Fruit fly (Drosophila melanogaster) whole organism, embryonic: Measurements from ENCODE around the gene Pkg21D.
A peak's percentile ranks its signal among the peaks of the same experiment; 100 is the strongest.

Experiments
- Bgb ChIP-seq: fragments of 200-800 bp; sonication (Bioruptor generic); IDR thresholded peaks from 2 replicates; pipeline ENCODE4 v1.3.6; 2022; ENCODE audit warnings: missing biosample characterization, missing genetic modification characterization; ENCODE audit not compliant: partially characterized antibody
- CG11085 ChIP-seq: fragments of 200-800 bp; sonication (Bioruptor generic); IDR thresholded peaks from 2 replicates; pipeline ENCODE4 v1.3.6; 2022; ENCODE audit warnings: missing biosample characterization, missing genetic modification characterization
- CG12659 ChIP-seq: fragments of 200-800 bp; sonication (Bioruptor generic); optimal IDR thresholded peaks from 3 replicates; lab custom pipeline; 2017; ENCODE audit warnings: mild to moderate bottlenecking, missing biosample characterization, missing genetic modification reagents, missing genetic modification characterization
- CG17912 ChIP-seq: fragments of 200-800 bp; sonication (Bioruptor generic); optimal IDR thresholded peaks from 2 replicates; lab custom pipeline; 2018; ENCODE audit warnings: missing biosample characterization, mild to moderate bottlenecking, missing genetic modification characterization
- CG2199 ChIP-seq: fragments of 200-800 bp; sonication (Bioruptor generic); IDR thresholded peaks from 3 replicates; pipeline ENCODE4 v1.3.6; 2022; ENCODE audit warnings: missing biosample characterization, missing genetic modification characterization
- CG42726 ChIP-seq: fragments of 200-800 bp; sonication (Bioruptor generic); IDR thresholded peaks from 2 replicates; pipeline ENCODE4 v1.3.6; 2022; ENCODE audit warnings: missing biosample characterization, missing genetic modification characterization; ENCODE audit not compliant: partially characterized antibody
- CG6791 ChIP-seq: fragments of 200-800 bp; sonication (Bioruptor generic); IDR thresholded peaks from 3 replicates; pipeline ENCODE4 v1.3.6; 2022; ENCODE audit warnings: missing biosample characterization, missing genetic modification characterization; ENCODE audit not compliant: partially characterized antibody
- CG8089 ChIP-seq: fragments of 200-800 bp; sonication (Bioruptor generic); optimal IDR thresholded peaks from 3 replicates; lab custom pipeline; 2016; ENCODE audit warnings: missing biosample characterization, missing genetic modification characterization
- Opbp ChIP-seq: fragments of 200-800 bp; sonication (Bioruptor generic); IDR thresholded peaks from 3 replicates; pipeline ENCODE4 v1.3.6; 2022; ENCODE audit warnings: missing biosample characterization, missing genetic modification characterization; ENCODE audit not compliant: partially characterized antibody
- Sox102F ChIP-seq: fragments of 200-800 bp; sonication (Bioruptor generic); optimal IDR thresholded peaks from 2 replicates; lab custom pipeline; 2018; ENCODE audit warnings: missing biosample characterization, mild to moderate bottlenecking, missing genetic modification characterization, moderate library complexity
- Xbp1 ChIP-seq: fragments of 200-800 bp; sonication (Bioruptor generic); optimal IDR thresholded peaks from 3 replicates; lab custom pipeline; 2016; ENCODE audit warnings: missing biosample characterization, mild to moderate bottlenecking, missing genetic modification characterization
- al ChIP-seq: fragments of 200-800 bp; sonication (Bioruptor generic); IDR thresholded peaks from 2 replicates; pipeline ENCODE4 v1.3.6; 2022; ENCODE audit warnings: missing biosample characterization, missing genetic modification characterization
- bbx ChIP-seq: fragments of 200-800 bp; sonication (Bioruptor generic); IDR thresholded peaks from 2 replicates; pipeline ENCODE4 v1.3.6; 2022; ENCODE audit warnings: missing biosample characterization, missing genetic modification characterization; ENCODE audit not compliant: partially characterized antibody
- slbo ChIP-seq: fragments of 200-800 bp; sonication (Bioruptor generic); IDR thresholded peaks from 2 replicates; pipeline ENCODE4 v1.3.6; 2022; ENCODE audit warnings: missing biosample characterization, missing genetic modification characterization
- ssp ChIP-seq: fragments of 200-800 bp; sonication (Bioruptor generic); IDR thresholded peaks from 2 replicates; pipeline ENCODE4 v1.3.6; 2022; ENCODE audit warnings: missing biosample characterization, missing genetic modification characterization

The Pkg21D gene

DNA sequence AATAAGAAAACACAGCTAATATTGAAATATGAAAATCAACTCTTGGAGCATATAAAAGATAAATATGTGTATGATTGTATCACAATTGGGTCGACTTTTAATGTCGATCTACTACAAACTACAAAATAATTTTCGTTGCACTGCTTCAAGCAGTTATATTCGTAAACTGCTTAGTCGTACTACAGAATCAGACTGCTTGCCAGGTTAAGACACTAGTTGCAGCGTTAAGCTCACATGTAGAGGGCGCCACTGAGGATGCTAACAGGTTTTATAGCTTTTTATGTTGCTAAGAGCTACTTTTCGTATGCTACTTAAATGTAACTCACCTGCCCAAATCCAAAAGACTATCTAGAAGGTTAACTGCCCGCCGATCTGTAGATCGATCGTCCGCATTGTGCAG lies 50.6 kb downstream of the Pkg21D start (continued):
- TF ChIP-seq CG12659 (GFP tag; lab: Kevin White, UChicago) (peak; percentile 11), CG42726 (GFP tag; lab: Robert Waterston, UW) (peak; percentile 71; the same call in 1 of the 2 replicates), slbo (peak; percentile 58; the same call in 1 of the 2 replicates), CG17912 (peak; percentile 7), CG2199 (GFP tag; lab: Robert Waterston, UW) (peak; percentile 93), Sox102F (GFP tag; lab: Kevin White, UChicago) (peak; percentile 8), bbx (GFP tag; lab: Robert Waterston, UW) (peak; percentile 39; the same call in 1 of the 2 replicates), Bgb (GFP tag; lab: Robert Waterston, UW) (peak; percentile 44; the same call in 1 of the 2 replicates), al (GFP tag; lab: Robert Waterston, UW) (0 out of 2 replicates have a peak, but pooled peaks have one; percentile 25), CG6791 (GFP tag; lab: Robert Waterston, UW) (peak; percentile 67; the same call in 2 of the 3 replicates), Xbp1 (GFP tag; lab: Kevin White, UChicago) (no peak), Opbp (GFP tag; lab: Robert Waterston, UW) (peak; percentile 54; the same call in 1 of the 3 replicates), CG8089 (GFP tag; lab: Kevin White, UChicago) (no peak), ssp (GFP tag; lab: Robert Waterston, UW) (peak; percentile 41; the same call in 1 of the 2 replicates), CG11085 (GFP tag; lab: Robert Waterston, UW) (no peak)
